Fruit fly (Drosophila melanogaster) whole organism, pupa: Measurements from ENCODE around the gene Phf7.

ENCODE experiments used
- CG10348 ChIP-seq: fragments of 200-800 bp; sonication (Bioruptor generic); IDR thresholded peaks from 2 replicates; pipeline ENCODE4 v1.3.6; 2022; ENCODE audit warnings: missing biosample characterization, missing genetic modification characterization
- CG12605 ChIP-seq: fragments of 200-800 bp; sonication (Bioruptor generic); IDR thresholded peaks from 2 replicates; pipeline ENCODE4 v1.3.6; 2022; ENCODE audit warnings: missing biosample characterization, missing genetic modification characterization
- CG13204 ChIP-seq: fragments of 200-800 bp; sonication (Bioruptor generic); optimal IDR thresholded peaks from 2 replicates; lab custom pipeline; 2018; ENCODE audit warnings: missing biosample characterization, mild to moderate bottlenecking, missing genetic modification characterization, moderate library complexity
- CG14655 ChIP-seq: fragments of 200-800 bp; sonication (Bioruptor generic); optimal IDR thresholded peaks from 3 replicates; lab custom pipeline; 2017; ENCODE audit warnings: mild to moderate bottlenecking, missing biosample characterization, missing genetic modification reagents, missing genetic modification characterization
- CG15710 ChIP-seq: fragments of 200-800 bp; sonication (Bioruptor generic); optimal IDR thresholded peaks from 2 replicates; lab custom pipeline; 2018; ENCODE audit warnings: missing biosample characterization, mild to moderate bottlenecking, missing genetic modification characterization, moderate library complexity
- CG17806 ChIP-seq: fragments of 200-800 bp; sonication (Bioruptor generic); optimal IDR thresholded peaks from 2 replicates; lab custom pipeline; 2018; ENCODE audit warnings: missing biosample characterization, mild to moderate bottlenecking, missing genetic modification characterization, moderate library complexity
- CG32121 ChIP-seq: fragments of 200-800 bp; sonication (Bioruptor generic); IDR thresholded peaks from 2 replicates; pipeline ENCODE4 v1.3.6; 2022; ENCODE audit warnings: missing biosample characterization, missing genetic modification characterization
- CG34367 ChIP-seq: fragments of 200-800 bp; sonication (Bioruptor generic); optimal IDR thresholded peaks from 2 replicates; lab custom pipeline; 2018; ENCODE audit warnings: missing biosample characterization, mild to moderate bottlenecking, missing genetic modification characterization
- CG4496 ChIP-seq: fragments of 200-800 bp; sonication (Bioruptor generic); IDR thresholded peaks from 3 replicates; pipeline ENCODE4 v1.3.6; 2022; ENCODE audit warnings: missing biosample characterization, missing genetic modification characterization
- CG8159 ChIP-seq: fragments of 200-800 bp; sonication (Bioruptor generic); optimal IDR thresholded peaks from 3 replicates; lab custom pipeline; 2018; ENCODE audit warnings: missing biosample characterization, mild to moderate bottlenecking, missing genetic modification characterization, moderate library complexity
- CG8301 ChIP-seq: fragments of 200-800 bp; sonication (Bioruptor generic); optimal IDR thresholded peaks from 2 replicates; lab custom pipeline; 2018; ENCODE audit warnings: missing biosample characterization, mild to moderate bottlenecking, missing genetic modification characterization
- CG9948 ChIP-seq: fragments of 200-800 bp; sonication (Bioruptor generic); optimal IDR thresholded peaks from 2 replicates; lab custom pipeline; 2018; ENCODE audit warnings: missing biosample characterization, mild to moderate bottlenecking, missing genetic modification characterization, moderate library complexity
- D1 ChIP-seq: fragments of 200-800 bp; sonication (Bioruptor generic); optimal IDR thresholded peaks from 2 replicates; lab custom pipeline; 2018; ENCODE audit warnings: missing biosample characterization, mild to moderate bottlenecking, missing genetic modification characterization, moderate library complexity
- EcR ChIP-seq: fragments of 200-800 bp; sonication (Bioruptor generic); optimal IDR thresholded peaks from 3 replicates; lab custom pipeline; 2019; ENCODE audit warnings: missing biosample characterization, missing genetic modification characterization, mild to moderate bottlenecking, moderate library complexity, missing genetic modification reagents
- Ets98B ChIP-seq: fragments of 200-800 bp; sonication (Bioruptor generic); IDR thresholded peaks from 2 replicates; pipeline ENCODE4 v1.3.6; 2022; ENCODE audit warnings: missing biosample characterization, missing genetic modification characterization
- Pif1A ChIP-seq: fragments of 200-800 bp; sonication (Bioruptor generic); optimal IDR thresholded peaks from 3 replicates; lab custom pipeline; 2016; ENCODE audit warnings: missing biosample characterization, missing genetic modification characterization
- Pif1B ChIP-seq: fragments of 200-800 bp; sonication (Bioruptor generic); optimal IDR thresholded peaks from 3 replicates; lab custom pipeline; 2016; ENCODE audit warnings: missing biosample characterization, missing genetic modification characterization
- Snoo ChIP-seq: fragments of 200-800 bp; sonication (Bioruptor generic); optimal IDR thresholded peaks from 3 replicates; lab custom pipeline; 2017; ENCODE audit warnings: missing biosample characterization, mild to moderate bottlenecking, missing genetic modification characterization, inconsistent platforms
- fd96Ca ChIP-seq: fragments of 200-800 bp; sonication (Bioruptor generic); IDR thresholded peaks from 3 replicates; pipeline ENCODE4 v1.3.6; 2022; ENCODE audit warnings: missing biosample characterization, missing genetic modification characterization
- gl ChIP-seq: fragments of 200-800 bp; sonication (Bioruptor generic); optimal IDR thresholded peaks from 2 replicates; lab custom pipeline; 2018; ENCODE audit warnings: missing biosample characterization, mild to moderate bottlenecking, missing genetic modification characterization
- rn ChIP-seq: fragments of 200-800 bp; sonication (Bioruptor generic); IDR thresholded peaks from 2 replicates; pipeline ENCODE4 v1.3.6; 2022; ENCODE audit warnings: missing biosample characterization, missing genetic modification characterization

Gene Phf7

DNA sequence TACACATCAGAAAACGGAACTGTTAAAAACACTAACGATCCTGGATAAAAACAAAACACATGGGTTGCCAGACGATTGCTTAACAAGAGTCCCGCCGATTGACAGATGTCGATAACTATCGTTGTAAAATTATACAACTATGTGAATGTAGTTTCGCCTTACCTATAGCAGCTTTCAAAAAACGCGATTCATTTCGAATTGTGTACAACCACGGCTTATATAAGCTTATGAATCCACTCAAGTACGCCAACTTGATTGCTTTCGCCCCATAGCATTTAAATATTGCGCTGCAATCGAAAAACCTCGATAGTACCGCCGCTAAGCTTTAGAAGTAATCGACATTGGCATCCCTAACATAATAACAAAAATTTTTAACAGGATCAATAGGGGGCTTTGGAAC, 4.3 kb upstream of the Phf7 start, which contains the start of the genes CG9581 and CG9578:
Gene CG9581 (minus strand): TSS at position 84 of the 400 bp plus-strand sequence.
Gene CG9578 (plus strand): TSS at position 325 of the 400 bp plus-strand sequence.
- TF ChIP-seq Snoo (tag; lab: Kevin White, UChicago) (no peak), fd96Ca (no peak), CG8301 (tag; lab: Kevin White, UChicago) (no peak), CG9948 (tag; lab: Kevin White, UChicago) (no peak), Pif1B (GFP tag; lab: Kevin White, UChicago) (no peak), Pif1A (GFP tag; lab: Kevin White, UChicago) (no peak), CG13204 (GFP tag; lab: Kevin White, UChicago) (no peak), CG34367 (tag; lab: Kevin White, UChicago) (no peak), CG10348 (no peak), CG12605 (GFP tag; lab: Robert Waterston, UW) (no peak), CG32121 (no peak), Ets98B (GFP tag; lab: Robert Waterston, UW) (no peak), D1 (no peak), gl (tag; lab: Kevin White, UChicago) (no peak), rn (GFP tag; lab: Robert Waterston, UW) (no peak), EcR (no peak), CG15710 (no peak), CG14655 (no peak), CG4496 (GFP tag; lab: Robert Waterston, UW) (no peak)

DNA sequence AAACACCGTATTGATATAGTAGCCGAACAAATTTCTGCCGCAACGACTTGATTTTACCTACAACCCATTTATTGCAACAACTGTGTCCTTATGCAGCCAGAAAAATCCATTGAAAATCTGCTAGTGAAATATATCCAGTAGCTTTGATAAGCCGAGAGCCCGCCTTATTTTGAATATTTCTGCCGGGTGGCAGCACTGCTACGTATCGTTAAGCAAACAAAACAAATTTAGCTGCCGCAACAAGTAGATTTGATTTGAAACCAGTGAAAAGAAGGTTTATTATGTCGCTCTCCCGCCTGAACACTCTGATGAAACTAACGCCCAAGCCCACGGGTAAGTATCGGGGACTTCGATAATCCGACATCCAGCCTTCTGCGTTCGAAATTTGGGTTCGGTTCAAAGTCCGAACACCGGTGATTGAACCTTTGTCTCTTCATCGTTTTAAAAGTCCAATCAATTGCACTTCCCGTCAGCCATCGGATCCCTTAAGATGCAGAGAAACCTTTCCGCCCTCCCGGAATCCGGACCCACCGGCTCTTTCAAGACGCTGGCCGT, 931 bp upstream of the Phf7 start, which contains the start of gene CG9577:
Gene CG9577 (plus strand): TSS at position 190 of the 555 bp plus-strand sequence.
- TF ChIP-seq Pif1B (GFP tag; lab: Kevin White, UChicago) (peak; percentile 48), EcR (peak; percentile 87), CG12605 (GFP tag; lab: Robert Waterston, UW) (peak; percentile 78), CG15710 (peak; percentile 37), rn (GFP tag; lab: Robert Waterston, UW) (no peak), CG32121 (no peak), CG17806 (peak; percentile 32), Snoo (tag; lab: Kevin White, UChicago) (peak; percentile 39), CG34367 (tag; lab: Kevin White, UChicago) (peak; percentile 64), CG9948 (tag; lab: Kevin White, UChicago) (no peak), CG8301 (tag; lab: Kevin White, UChicago) (peak; percentile 48), CG10348 (no peak), CG13204 (GFP tag; lab: Kevin White, UChicago) (peak; percentile 82), gl (tag; lab: Kevin White, UChicago) (peak; percentile 93), D1 (no peak), Ets98B (GFP tag; lab: Robert Waterston, UW) (peak; percentile 21; the same call in 1 of the 2 replicates), CG4496 (GFP tag; lab: Robert Waterston, UW) (peak; percentile 60; the same call in 1 of the 3 replicates), CG14655 (peak; percentile 66), CG8159 (tag; lab: Kevin White, UChicago) (peak; percentile 30), Pif1A (GFP tag; lab: Kevin White, UChicago) (peak; percentile 49), fd96Ca (peak; percentile 21; the same call in 1 of the 3 replicates)

DNA sequence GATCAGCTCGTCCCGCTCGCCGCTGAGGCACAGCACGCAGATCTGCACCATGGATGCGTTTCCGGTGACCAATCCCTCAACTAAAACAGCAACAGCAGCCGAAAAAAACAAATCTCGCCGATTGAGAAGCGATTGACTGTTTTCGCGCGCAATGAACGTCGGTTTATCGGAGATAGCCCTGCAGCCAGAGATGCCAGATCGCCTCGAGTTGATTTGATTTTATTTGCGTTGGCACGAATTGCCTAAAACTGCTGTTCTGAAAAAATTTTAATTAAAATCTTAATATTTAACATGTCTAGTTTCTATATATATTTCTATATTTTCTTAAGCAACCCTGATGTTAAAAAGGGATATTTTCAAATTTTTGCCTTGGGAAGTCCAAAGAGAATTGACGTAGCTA, 3.0 kb downstream of the Phf7 start:
- TF ChIP-seq CG8301 (tag; lab: Kevin White, UChicago) = no peak
- no peak for TF ChIP-seq Ets98B (GFP tag; lab: Robert Waterston, UW)
- no peak for TF ChIP-seq rn (GFP tag; lab: Robert Waterston, UW)
- no peak for TF ChIP-seq CG4496 (GFP tag; lab: Robert Waterston, UW)
- no peak for TF ChIP-seq fd96Ca
- no peak for TF ChIP-seq Snoo (tag; lab: Kevin White, UChicago)
- no peak for TF ChIP-seq D1
- no peak for TF ChIP-seq CG10348
- TF ChIP-seq CG32121 = no peak
- TF ChIP-seq CG8159 (tag; lab: Kevin White, UChicago) = no peak
- no peak for TF ChIP-seq CG15710
- TF ChIP-seq CG14655 = no peak
- TF ChIP-seq Pif1A (GFP tag; lab: Kevin White, UChicago) = no peak
- TF ChIP-seq CG12605 (GFP tag; lab: Robert Waterston, UW) = no peak
- TF ChIP-seq CG17806 = no peak
- no peak for TF ChIP-seq CG13204 (GFP tag; lab: Kevin White, UChicago)
- TF ChIP-seq Pif1B (GFP tag; lab: Kevin White, UChicago) = no peak
- TF ChIP-seq, all 21 proteins: peak for 0

DNA sequence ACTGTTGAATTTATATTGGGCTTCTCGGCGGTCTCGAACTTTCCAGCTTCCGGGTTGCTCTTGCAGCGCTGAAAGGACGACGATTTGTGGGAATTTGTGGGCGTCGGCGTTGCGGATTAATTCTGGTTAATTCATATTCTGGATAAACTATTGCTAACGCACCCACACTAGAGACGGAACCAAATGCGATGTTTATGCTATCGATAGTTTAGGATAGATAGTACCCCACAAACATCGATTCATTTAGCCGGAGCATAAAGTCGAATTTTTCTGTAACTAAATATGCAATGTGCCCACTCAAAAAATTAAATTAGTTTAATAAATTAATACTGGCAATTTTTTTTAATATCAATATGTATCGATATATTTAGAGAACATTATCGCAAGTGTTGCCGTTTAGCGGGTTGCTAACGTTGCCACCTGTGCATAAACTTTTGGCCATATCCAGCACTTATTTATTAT, 5.9 kb downstream of the Phf7 start, which contains the start of gene Rab35:
Gene Rab35 (minus strand): TSS at position 194 of the 462 bp plus-strand sequence.
- TF ChIP-seq rn (GFP tag; lab: Robert Waterston, UW) (no peak), CG14655 (no peak), Ets98B (GFP tag; lab: Robert Waterston, UW) (no peak), CG4496 (GFP tag; lab: Robert Waterston, UW) (0 out of 3 replicates have a peak, but pooled peaks have one; percentile 20), CG15710 (peak; percentile 3), gl (tag; lab: Kevin White, UChicago) (no peak), CG8301 (tag; lab: Kevin White, UChicago) (no peak), CG13204 (GFP tag; lab: Kevin White, UChicago) (no peak), CG17806 (no peak)

DNA sequence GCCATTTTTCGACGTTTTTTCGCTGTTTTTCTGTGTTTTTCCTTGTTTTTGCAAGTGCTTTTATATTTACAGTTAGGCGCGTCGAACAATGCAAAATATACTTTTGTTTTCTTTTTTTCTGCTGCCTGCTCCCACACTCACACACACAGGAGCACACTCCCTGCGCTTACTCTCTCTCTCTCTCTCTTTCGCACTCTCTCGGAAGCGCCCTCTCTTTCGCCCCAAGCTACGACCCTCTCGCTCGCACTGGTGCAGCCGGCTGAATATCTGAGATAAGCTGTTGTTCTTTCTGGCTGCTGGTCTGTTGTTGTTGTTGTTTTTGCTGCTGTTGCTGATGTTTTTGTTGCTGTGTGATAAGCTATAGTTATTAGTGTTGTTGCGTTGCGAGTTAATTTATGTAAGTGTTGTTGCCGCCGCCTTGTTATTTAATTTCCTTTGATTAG, 6.7 kb downstream of the Phf7 start:
- TF ChIP-seq CG14655 (no peak), CG13204 (GFP tag; lab: Kevin White, UChicago) (peak; percentile 49), rn (GFP tag; lab: Robert Waterston, UW) (0 out of 2 replicates have a peak, but pooled peaks have one; percentile 3), Snoo (tag; lab: Kevin White, UChicago) (peak; percentile 42), CG32121 (peak; percentile 48; the same call in 1 of the 2 replicates), fd96Ca (peak; percentile 50; the same call in 1 of the 3 replicates), EcR (peak; percentile 9), Pif1B (GFP tag; lab: Kevin White, UChicago) (peak; percentile 19), CG8301 (tag; lab: Kevin White, UChicago) (peak; percentile 14), CG15710 (peak; percentile 24), CG9948 (tag; lab: Kevin White, UChicago) (no peak), Pif1A (GFP tag; lab: Kevin White, UChicago) (peak; percentile 39), Ets98B (GFP tag; lab: Robert Waterston, UW) (peak; percentile 50; the same call in 1 of the 2 replicates), CG12605 (GFP tag; lab: Robert Waterston, UW) (peak; percentile 64; the same call in 1 of the 2 replicates), gl (tag; lab: Kevin White, UChicago) (peak; percentile 10), CG8159 (tag; lab: Kevin White, UChicago) (peak; percentile 17), D1 (no peak), CG17806 (peak; percentile 8), CG4496 (GFP tag; lab: Robert Waterston, UW) (peak; percentile 62; the same call in 2 of the 3 replicates), CG10348 (no peak), CG34367 (tag; lab: Kevin White, UChicago) (peak; percentile 2)
